Worm (Caenorhabditis elegans) whole organism, L1 larva: ENCODE results near the gene str-96.
"Not testable (repeated sequence)": the region's sequence is repeated elsewhere in the genome, so short reads cannot be mapped to it uniquely, and the experiment has no call there.

Experiments used
- alr-1 ChIP-seq: fragments of 200-800 bp; sonication (Bioruptor generic); optimal IDR thresholded peaks from 2 replicates; lab custom pipeline; 2018; ENCODE audit warnings: borderline replicate concordance, mild to moderate bottlenecking, missing genetic modification characterization, missing compliant biosample characterization
- ama-1 ChIP-seq: fragments of 150-350 bp; optimal IDR thresholded peaks from 2 replicates; lab custom pipeline; 2014
- ces-1 ChIP-seq: fragments of 150-350 bp; optimal IDR thresholded peaks from 2 replicates; lab custom pipeline; 2014; ENCODE audit warnings: missing biosample characterization, missing genetic modification reagents, missing genetic modification characterization
- dsc-1 ChIP-seq: sonication (generic microtip); optimal IDR thresholded peaks from 2 replicates; lab custom pipeline; 2016; ENCODE audit warnings: mild to moderate bottlenecking, missing genetic modification characterization, missing compliant biosample characterization
- efl-1 ChIP-seq, 4 experiments: fragments of 150-350 bp; optimal IDR thresholded peaks in 3 of 4; peaks in 1 of 4; 1 replicate in 1 of 4; 2 replicates in 3 of 4; lab custom pipeline; 2014; ENCODE audit warnings: missing biosample characterization in 2 of 4, missing genetic modification characterization in 2 of 4, missing genetic modification reagents in 2 of 4
- efl-3 ChIP-seq: fragments of 200-800 bp; sonication (Bioruptor generic); optimal IDR thresholded peaks from 2 replicates; lab custom pipeline; 2018; ENCODE audit warnings: mild to moderate bottlenecking, missing genetic modification characterization, missing compliant biosample characterization
- ets-5 ChIP-seq: fragments of 200-800 bp; sonication (Bioruptor generic); IDR thresholded peaks from 2 replicates; pipeline ENCODE4 v1.3.6; 2022; ENCODE audit warnings: missing genetic modification characterization, missing compliant biosample characterization
- fkh-10 ChIP-seq: sonication (generic microtip); optimal IDR thresholded peaks from 2 replicates; lab custom pipeline; 2017; ENCODE audit warnings: missing biosample characterization, missing genetic modification reagents, missing genetic modification characterization
- fkh-4 ChIP-seq: sonication (generic microtip); optimal IDR thresholded peaks from 2 replicates; lab custom pipeline; 2016; ENCODE audit warnings: missing compliant biosample characterization, missing genetic modification characterization, borderline replicate concordance
- fos-1 ChIP-seq: fragments of 150-350 bp; optimal IDR thresholded peaks from 2 replicates; lab custom pipeline; 2014; ENCODE audit warnings: missing biosample characterization, missing genetic modification characterization
- irx-1 ChIP-seq: sonication (generic microtip); optimal IDR thresholded peaks from 2 replicates; lab custom pipeline; 2016; ENCODE audit warnings: missing genetic modification characterization, missing compliant biosample characterization
- lin-13 ChIP-seq: fragments of 150-350 bp; optimal IDR thresholded peaks from 2 replicates; lab custom pipeline; 2014; ENCODE audit warnings: missing biosample characterization, missing genetic modification reagents, missing genetic modification characterization
- lin-39 ChIP-seq: fragments of 150-350 bp; optimal IDR thresholded peaks from 2 replicates; lab custom pipeline; 2014; ENCODE audit warnings: missing biosample characterization, missing genetic modification reagents, missing genetic modification characterization
- lir-3 ChIP-seq: sonication (generic microtip); optimal IDR thresholded peaks from 2 replicates; lab custom pipeline; 2016; ENCODE audit warnings: mild to moderate bottlenecking, missing genetic modification characterization, moderate library complexity, missing compliant biosample characterization; ENCODE audit not compliant: poor library complexity
- lsy-2 ChIP-seq, 2 experiments: fragments of 150-350 bp; optimal IDR thresholded peaks; 2 replicates each; lab custom pipeline; 2014; ENCODE audit warnings: missing biosample characterization in 2 of 2, missing genetic modification characterization in 2 of 2
- mab-9 ChIP-seq: fragments of 200-800 bp; sonication (Bioruptor generic); IDR thresholded peaks from 2 replicates; pipeline ENCODE4 v1.3.6; 2022; ENCODE audit warnings: missing genetic modification reagents, missing genetic modification characterization, missing compliant biosample characterization
- mdl-1 ChIP-seq, 2 experiments: fragments of 150-350 bp; optimal IDR thresholded peaks; 2 replicates each; lab custom pipeline; 2014 to 2017; ENCODE audit warnings: missing biosample characterization in 2 of 2, missing genetic modification characterization in 2 of 2, inconsistent platforms in 1 of 2
- mep-1 ChIP-seq: fragments of 150-350 bp; optimal IDR thresholded peaks from 2 replicates; lab custom pipeline; 2014; ENCODE audit warnings: missing biosample characterization, missing genetic modification characterization
- nhr-11 ChIP-seq: fragments of 150-350 bp; optimal IDR thresholded peaks from 2 replicates; lab custom pipeline; 2014; ENCODE audit warnings: missing biosample characterization, missing genetic modification characterization
- nhr-237 ChIP-seq: fragments of 150-350 bp; optimal IDR thresholded peaks from 2 replicates; lab custom pipeline; 2014; ENCODE audit warnings: missing biosample characterization, missing genetic modification characterization
- nhr-71 ChIP-seq: sonication (generic microtip); optimal IDR thresholded peaks from 2 replicates; lab custom pipeline; 2016; ENCODE audit warnings: mild to moderate bottlenecking, missing genetic modification characterization, moderate library complexity, missing compliant biosample characterization
- nhr-76 ChIP-seq: sonication (generic microtip); optimal IDR thresholded peaks from 2 replicates; lab custom pipeline; 2017; ENCODE audit warnings: missing biosample characterization, missing genetic modification characterization
- nhr-77 ChIP-seq: fragments of 150-350 bp; optimal IDR thresholded peaks from 2 replicates; lab custom pipeline; 2014; ENCODE audit warnings: missing biosample characterization, missing genetic modification characterization
- nhr-84 ChIP-seq: sonication (generic microtip); optimal IDR thresholded peaks from 2 replicates; lab custom pipeline; 2017; ENCODE audit warnings: missing biosample characterization, missing genetic modification characterization
- nhr-90 ChIP-seq: sonication (generic microtip); optimal IDR thresholded peaks from 2 replicates; lab custom pipeline; 2016; ENCODE audit warnings: mild to moderate bottlenecking, missing genetic modification characterization, missing compliant biosample characterization; ENCODE audit not compliant: poor library complexity
- pag-3 ChIP-seq: sonication (generic microtip); optimal IDR thresholded peaks from 2 replicates; lab custom pipeline; 2017; ENCODE audit warnings: missing genetic modification characterization, mild to moderate bottlenecking, missing compliant biosample characterization, antibody characterized with exemption, borderline replicate concordance; ENCODE audit not compliant: insufficient read depth
- pqm-1 ChIP-seq: sonication (generic microtip); optimal IDR thresholded peaks from 3 replicates; lab custom pipeline; 2017; ENCODE audit warnings: missing biosample characterization, missing genetic modification characterization
- snpc-4 ChIP-seq: fragments of 150-350 bp; optimal IDR thresholded peaks from 2 replicates; lab custom pipeline; 2014; ENCODE audit warnings: missing biosample characterization, missing genetic modification characterization
- sup-37 ChIP-seq: fragments of 200-800 bp; sonication (Bioruptor generic); optimal IDR thresholded peaks from 2 replicates; lab custom pipeline; 2018; ENCODE audit warnings: mild to moderate bottlenecking, missing genetic modification characterization, missing compliant biosample characterization
- swsn-7 ChIP-seq: sonication (generic microtip); optimal IDR thresholded peaks from 2 replicates; lab custom pipeline; 2016; ENCODE audit warnings: missing genetic modification characterization, missing compliant biosample characterization
- tbx-2 ChIP-seq: sonication (generic microtip); optimal IDR thresholded peaks from 2 replicates; lab custom pipeline; 2016; ENCODE audit warnings: missing genetic modification characterization, missing compliant biosample characterization
- unc-62 ChIP-seq: fragments of 150-350 bp; optimal IDR thresholded peaks from 2 replicates; lab custom pipeline; 2014; ENCODE audit warnings: missing biosample characterization, missing genetic modification reagents, missing genetic modification characterization
- unc-86 ChIP-seq: sonication (generic microtip); optimal IDR thresholded peaks from 2 replicates; lab custom pipeline; 2016; ENCODE audit warnings: missing genetic modification characterization, missing compliant biosample characterization
- unc-98 ChIP-seq: fragments of 200-800 bp; sonication (Bioruptor generic); IDR thresholded peaks from 2 replicates; pipeline ENCODE4 v1.3.6; 2022; ENCODE audit warnings: missing genetic modification characterization, missing compliant biosample characterization
- xbp-1 ChIP-seq: sonication (generic microtip); optimal IDR thresholded peaks from 2 replicates; lab custom pipeline; 2016; ENCODE audit warnings: missing genetic modification characterization, missing compliant biosample characterization
- zag-1 ChIP-seq: fragments of 150-350 bp; optimal IDR thresholded peaks from 2 replicates; lab custom pipeline; 2014; ENCODE audit warnings: missing biosample characterization, missing genetic modification characterization
- ztf-11 ChIP-seq, 2 experiments: sonication (generic microtip); optimal IDR thresholded peaks; 2 replicates each; lab custom pipeline; 2016 to 2017; ENCODE audit warnings: missing genetic modification characterization in 2 of 2, missing biosample characterization in 1 of 2, missing compliant biosample characterization in 1 of 2

str-96 gene

ce11 chrV:15264131-15264530 lies 29.6 kb downstream of the str-96 start, which contains the start of gene M01B2.12:
M01B2.12 (minus strand) TSS chrV:15264231.
- TF ChIP-seq nhr-77 (tag; lab: Kevin White, UChicago) (no peak), lir-3 (tag; lab: Kevin White, UChicago) (no peak), lsy-2 (tag; optimal IDR thresholded peaks at IDR 0.05; lab: Kevin White, UChicago) (no peak), ztf-11 (tag; optimal IDR thresholded peaks at IDR 0.05; lab: Kevin White, UChicago) (no peak), fkh-4 (no peak), dsc-1 (no peak), unc-86 (tag; lab: Kevin White, UChicago) (no peak), pag-3 (no peak), efl-3 (GFP tag; lab: Kevin White, UChicago) (no peak), ets-5 (GFP tag; lab: Robert Waterston, UW) (no peak), xbp-1 (tag; lab: Kevin White, UChicago) (no peak), pqm-1 (tag; lab: Kevin White, UChicago) (no peak), ces-1 (GFP tag; lab: Kevin White, UChicago) (no peak), lin-13 (GFP tag; lab: Kevin White, UChicago) (no peak), unc-62 (GFP tag; lab: Kevin White, UChicago) (no peak), nhr-11 (tag; lab: Kevin White, UChicago) (no peak), nhr-90 (no peak), nhr-237 (tag; lab: Kevin White, UChicago) (no peak), fkh-10 (GFP tag; lab: Kevin White, UChicago) (no peak), ama-1 (lab: Kevin White, UChicago) (no peak)
- TF ChIP-seq, all 84 proteins: peak for 0

- TF ChIP-seq efl-1 (optimal IDR thresholded peaks at IDR 0.05; lab: Kevin White, UChicago); efl-1 (GFP tag; optimal IDR thresholded peaks at IDR 0.05 in 1 of 2; lab: Kevin White, UChicago); nhr-76 (tag; lab: Kevin White, UChicago); mdl-1 (tag; optimal IDR thresholded peaks at IDR 0.05; lab: Kevin White, UChicago): not testable (repeated sequence)
Observed at ce11 chrV:15262336-15262735, 31.4 kb downstream of the str-96 start, which contains the start of gene M01B2.10. M01B2.10 (minus strand) TSS chrV:15262436.

ce11 chrV:15259904-15260303 lies 33.9 kb downstream of the str-96 start, which contains the start of gene M01B2.8:
M01B2.8 (plus strand) TSS chrV:15260204.
- TF ChIP-seq mab-9 (no peak), snpc-4 (tag; lab: Kevin White, UChicago) (no peak), dsc-1 (peak; percentile 0)

- TF ChIP-seq swsn-7 (tag; lab: Kevin White, UChicago), result no peak
- no peak for TF ChIP-seq tbx-2 (tag; lab: Kevin White, UChicago)
- TF ChIP-seq lin-39 (tag; lab: Kevin White, UChicago), result no peak
- no peak for TF ChIP-seq nhr-237 (tag; lab: Kevin White, UChicago)
- TF ChIP-seq mep-1 (tag; lab: Kevin White, UChicago), result no peak
- no peak for TF ChIP-seq lin-13 (GFP tag; lab: Kevin White, UChicago)
- no peak for TF ChIP-seq efl-1 (optimal IDR thresholded peaks at IDR 0.05; lab: Kevin White, UChicago)
- TF ChIP-seq efl-1 (GFP tag; optimal IDR thresholded peaks at IDR 0.05 in 1 of 2; lab: Kevin White, UChicago), result no peak
- no peak for TF ChIP-seq unc-98
- no peak for TF ChIP-seq nhr-71
- no peak for TF ChIP-seq alr-1 (tag; lab: Kevin White, UChicago)
- TF ChIP-seq fos-1, result no peak
- no peak for TF ChIP-seq nhr-11 (tag; lab: Kevin White, UChicago)
- TF ChIP-seq nhr-84 (tag; lab: Kevin White, UChicago), result no peak
- no peak for TF ChIP-seq irx-1 (tag; lab: Kevin White, UChicago)
- TF ChIP-seq zag-1, result no peak
- TF ChIP-seq sup-37, result no peak
- TF ChIP-seq, all 84 proteins: peak for 0
Observed at ce11 chrV:15259049-15259448, 34.7 kb downstream of the str-96 start, which contains the start of gene srsx-37. srsx-37 (minus strand) TSS chrV:15259149.
